Fruit fly (Drosophila melanogaster): ENCODE measurements around the gene CG42556.
A peak's percentile ranks its signal among the peaks of the same experiment; 100 is the strongest.

CG42556 gene

dm6 chr2L:16876555-16876954, 13.2 kb upstream of the CG42556 start:
- no peak for TF ChIP-seq zfh2 (GFP tag; optimal IDR thresholded peaks at IDR 0.05)
- TF ChIP-seq MBD-R2 (GFP tag; IDR thresholded peaks at IDR 0.05): no peak
- no peak for TF ChIP-seq Elba2 (GFP tag; optimal IDR thresholded peaks at IDR 0.05)
- TF ChIP-seq prd (optimal IDR thresholded peaks at IDR 0.05): no peak
- TF ChIP-seq prd (GFP tag; IDR thresholded peaks at IDR 0.05): no peak
- no peak for TF ChIP-seq CG7786 (GFP tag; optimal IDR thresholded peaks at IDR 0.05)
- no peak for TF ChIP-seq ttk (GFP tag; IDR thresholded peaks at IDR 0.05)
- TF ChIP-seq CG43689 (GFP tag; IDR thresholded peaks at IDR 0.05): no peak
- peak in 1 of 2 experiments; percentile 85 for TF ChIP-seq Pdp1 (GFP tag; optimal IDR thresholded peaks at IDR 0.05)
- TF ChIP-seq CG3065 (GFP tag; optimal IDR thresholded peaks at IDR 0.05): no peak
- TF ChIP-seq gcm2 (GFP tag; optimal IDR thresholded peaks at IDR 0.05): no peak
- no peak for TF ChIP-seq CG15601 (tag; optimal IDR thresholded peaks at IDR 0.05)
- TF ChIP-seq CG7839 (tag; optimal IDR thresholded peaks at IDR 0.05): no peak
- no peak for TF ChIP-seq Oli (tag; optimal IDR thresholded peaks at IDR 0.05)
- no peak for TF ChIP-seq CG2202 (tag; optimal IDR thresholded peaks at IDR 0.05)
- TF ChIP-seq sd (tag; optimal IDR thresholded peaks at IDR 0.05): peak; percentile 86
- 0 out of 2 replicates have a peak, but pooled peaks have one; percentile 10 for TF ChIP-seq lmd (GFP tag; IDR thresholded peaks at IDR 0.05)
- TF ChIP-seq cwo (GFP tag; optimal IDR thresholded peaks at IDR 0.05): no peak
- no peak for TF ChIP-seq sob (GFP tag; IDR thresholded peaks at IDR 0.05)
- peak; percentile 76 for TF ChIP-seq CTCF (GFP tag; optimal IDR thresholded peaks at IDR 0.05)
- TF ChIP-seq caup (GFP tag; optimal IDR thresholded peaks at IDR 0.05; ENCODE audit: severe bottlenecking): no peak
- no peak for TF ChIP-seq CG6254 (GFP tag; optimal IDR thresholded peaks at IDR 0.05)
- peak; percentile 44 for TF ChIP-seq gro (GFP tag; optimal IDR thresholded peaks at IDR 0.05)
- no peak for TF ChIP-seq CG10267 (tag; optimal IDR thresholded peaks at IDR 0.05)
- TF ChIP-seq CG14441 (GFP tag; IDR thresholded peaks at IDR 0.05): no peak
- TF ChIP-seq oc (tag; optimal IDR thresholded peaks at IDR 0.05): no peak
- TF ChIP-seq CG1603 (tag; optimal IDR thresholded peaks at IDR 0.05): no peak
- no peak for TF ChIP-seq Scr (GFP tag; IDR thresholded peaks at IDR 0.05; ENCODE audit: partially characterized antibody)
- TF ChIP-seq CG12391 (tag; optimal IDR thresholded peaks at IDR 0.05): no peak
- no peak for TF ChIP-seq CG12744 (GFP tag; optimal IDR thresholded peaks at IDR 0.05)
- TF ChIP-seq mld (GFP tag; IDR thresholded peaks at IDR 0.05; ENCODE audit: partially characterized antibody): 0 out of 3 replicates have a peak, but pooled peaks have one; percentile 32
- no peak for TF ChIP-seq CG5245 (GFP tag; optimal IDR thresholded peaks at IDR 0.05)
- no peak for TF ChIP-seq klu (GFP tag; IDR thresholded peaks at IDR 0.05)
- TF ChIP-seq CG11398 (GFP tag; optimal IDR thresholded peaks at IDR 0.05): no peak
- TF ChIP-seq Bteb2 (GFP tag; optimal IDR thresholded peaks at IDR 0.05): no peak
- no peak for TF ChIP-seq ab (GFP tag; optimal IDR thresholded peaks at IDR 0.05)
- TF ChIP-seq gt (GFP tag; IDR thresholded peaks at IDR 0.05): no peak

dm6 chr2L:16877678-16878077, 12.0 kb upstream of the CG42556 start:
- TF ChIP-seq Nf-YC (tag; optimal IDR thresholded peaks at IDR 0.05) (peak; percentile 92), CG7372 (GFP tag; IDR thresholded peaks at IDR 0.05) (peak; percentile 72), CG1832 (GFP tag; optimal IDR thresholded peaks at IDR 0.05) (peak; percentile 6), Nf-YB (GFP tag; optimal IDR thresholded peaks at IDR 0.05) (peak; percentile 53), CG10209 (GFP tag; optimal IDR thresholded peaks at IDR 0.05) (no peak), HLH4C (GFP tag; IDR thresholded peaks at IDR 0.05; ENCODE audit: partially characterized antibody) (0 out of 3 replicates have a peak, but pooled peaks have one; percentile 26), CG8478 (optimal IDR thresholded peaks at IDR 0.05) (no peak), Deaf1 (tag; optimal IDR thresholded peaks at IDR 0.05) (peak; percentile 68), Lhr (GFP tag; optimal IDR thresholded peaks at IDR 0.05) (no peak), Dref (GFP tag; IDR thresholded peaks at IDR 0.05) (0 out of 2 replicates have a peak, but pooled peaks have one; percentile 19), ci (GFP tag; IDR thresholded peaks at IDR 0.05) (0 out of 3 replicates have a peak, but pooled peaks have one; percentile 8)
